Worm (Caenorhabditis elegans) whole organism, L4 larva: ENCODE measurements around the gene srt-8.
A peak's percentile ranks its signal among the peaks of the same experiment; 100 is the strongest.

ENCODE experiments used
- F26F4.8 ChIP-seq: fragments of 200-800 bp; sonication (Bioruptor generic); conservative IDR thresholded peaks from 2 replicates; pipeline ENCODE4 v1.3.6; 2022; ENCODE audit warnings: missing genetic modification characterization, missing compliant biosample characterization
- T20F7.1 ChIP-seq: fragments of 200-800 bp; sonication (Bioruptor generic); optimal IDR thresholded peaks from 2 replicates; lab custom pipeline; 2018; ENCODE audit warnings: mild to moderate bottlenecking, missing genetic modification characterization, missing compliant biosample characterization
- Y105C5A.15 ChIP-seq: fragments of 200-800 bp; sonication (Bioruptor generic); IDR thresholded peaks from 2 replicates; pipeline ENCODE4 v1.3.6; 2022; ENCODE audit warnings: missing genetic modification characterization, missing compliant biosample characterization
- aha-1 ChIP-seq: fragments of 150-350 bp; peaks from one replicate; lab custom pipeline; 2014; ENCODE audit warnings: missing biosample characterization, missing genetic modification characterization
- ama-1 ChIP-seq: fragments of 150-350 bp; optimal IDR thresholded peaks from 2 replicates; lab custom pipeline; 2014; ENCODE audit warnings: inconsistent platforms, mixed read lengths
- attf-4 ChIP-seq: sonication (generic microtip); optimal IDR thresholded peaks from 3 replicates; lab custom pipeline; 2017; ENCODE audit warnings: missing biosample characterization, missing genetic modification characterization
- ceh-20 ChIP-seq: fragments of 200-800 bp; sonication (Bioruptor generic); IDR thresholded peaks from 2 replicates; pipeline ENCODE4 v1.3.6; 2022; ENCODE audit warnings: missing genetic modification reagents, missing genetic modification characterization, missing compliant biosample characterization
- ceh-82 ChIP-seq: sonication (generic microtip); optimal IDR thresholded peaks from 2 replicates; lab custom pipeline; 2017; ENCODE audit warnings: missing biosample characterization, missing genetic modification characterization
- cey-2 ChIP-seq: sonication (generic microtip); optimal IDR thresholded peaks from 3 replicates; lab custom pipeline; 2017; ENCODE audit warnings: missing genetic modification characterization, mild to moderate bottlenecking, missing compliant biosample characterization, antibody characterized with exemption, borderline replicate concordance; ENCODE audit not compliant: insufficient read depth
- daf-16 ChIP-seq, 3 experiments: sonication (generic microtip); optimal IDR thresholded peaks; 2 replicates each; lab custom pipeline; 2016 to 2017; ENCODE audit warnings: missing genetic modification characterization in 3 of 3, missing genetic modification reagents in 3 of 3, mild to moderate bottlenecking in 2 of 3, missing compliant biosample characterization in 2 of 3, missing biosample characterization in 1 of 3, moderate library complexity in 1 of 3
- dmd-6 ChIP-seq: fragments of 200-800 bp; sonication (Bioruptor generic); IDR thresholded peaks from 2 replicates; pipeline ENCODE4 v1.3.6; 2022; ENCODE audit warnings: missing genetic modification reagents, missing genetic modification characterization, missing compliant biosample characterization
- duxl-1 ChIP-seq: sonication (generic microtip); optimal IDR thresholded peaks from 2 replicates; lab custom pipeline; 2016; ENCODE audit warnings: mild to moderate bottlenecking, missing genetic modification characterization, moderate library complexity, missing compliant biosample characterization; ENCODE audit not compliant: poor library complexity
- hmg-1.1 ChIP-seq: fragments of 200-800 bp; sonication (Bioruptor generic); IDR thresholded peaks from 2 replicates; pipeline ENCODE4 v1.3.6; 2022; ENCODE audit warnings: missing genetic modification reagents, missing genetic modification characterization, missing compliant biosample characterization
- lin-15B ChIP-seq: fragments of 150-350 bp; sonication (generic microtip); optimal IDR thresholded peaks from 3 replicates; lab custom pipeline; 2014; ENCODE audit warnings: missing biosample characterization, missing genetic modification characterization
- lsy-2 ChIP-seq, 2 experiments: fragments of 150-350 bp in 1 of 2; sonication (generic microtip) in 1 of 2; optimal IDR thresholded peaks; 2 replicates each; lab custom pipeline; 2014 to 2017; ENCODE audit warnings: missing biosample characterization in 2 of 2, missing genetic modification characterization in 2 of 2
- madf-5 ChIP-seq, 2 experiments: fragments of 200-800 bp; sonication (Bioruptor generic); IDR thresholded peaks; 2 replicates each; pipeline ENCODE4 v1.3.6; 2022; ENCODE audit warnings: missing compliant biosample characterization in 2 of 2, missing genetic modification characterization in 2 of 2
- madf-9 ChIP-seq: fragments of 200-800 bp; sonication (Bioruptor generic); conservative IDR thresholded peaks from 2 replicates; pipeline ENCODE4 v1.3.6; 2022; ENCODE audit warnings: missing genetic modification reagents, missing genetic modification characterization, missing compliant biosample characterization
- mdt-29 ChIP-seq: fragments of 200-800 bp; sonication (Bioruptor generic); IDR thresholded peaks from 2 replicates; pipeline ENCODE4 v1.3.6; 2022; ENCODE audit warnings: missing genetic modification reagents, missing genetic modification characterization, missing compliant biosample characterization
- nhr-10 ChIP-seq: fragments of 150-350 bp; optimal IDR thresholded peaks from 2 replicates; lab custom pipeline; 2014; ENCODE audit warnings: missing biosample characterization, missing genetic modification characterization
- nhr-237 ChIP-seq: sonication (generic microtip); optimal IDR thresholded peaks from 2 replicates; lab custom pipeline; 2017; ENCODE audit warnings: missing biosample characterization, missing genetic modification characterization
- nhr-28 ChIP-seq: fragments of 150-350 bp; optimal IDR thresholded peaks from 2 replicates; lab custom pipeline; 2014; ENCODE audit warnings: missing biosample characterization, missing genetic modification characterization
- pqm-1 ChIP-seq: sonication (generic microtip); optimal IDR thresholded peaks from 2 replicates; lab custom pipeline; 2017; ENCODE audit warnings: missing biosample characterization, missing genetic modification characterization
- saeg-2 ChIP-seq: fragments of 200-800 bp; sonication (Bioruptor generic); IDR thresholded peaks from 2 replicates; pipeline ENCODE4 v1.3.6; 2022; ENCODE audit warnings: missing genetic modification reagents, missing genetic modification characterization, missing compliant biosample characterization
- snpc-1.2 ChIP-seq: fragments of 200-800 bp; sonication (Bioruptor generic); IDR thresholded peaks from 2 replicates; pipeline ENCODE4 v1.3.6; 2022; ENCODE audit warnings: missing genetic modification reagents, missing genetic modification characterization, missing compliant biosample characterization
- snpc-4 ChIP-seq: fragments of 150-350 bp; optimal IDR thresholded peaks from 2 replicates; lab custom pipeline; 2014; ENCODE audit warnings: missing biosample characterization, missing genetic modification characterization
- spr-1 ChIP-seq: sonication (generic microtip); optimal IDR thresholded peaks from 2 replicates; lab custom pipeline; 2016; ENCODE audit warnings: mild to moderate bottlenecking, missing genetic modification characterization, missing compliant biosample characterization
- spr-3 ChIP-seq: fragments of 200-800 bp; sonication (Bioruptor generic); optimal IDR thresholded peaks from 2 replicates; lab custom pipeline; 2018; ENCODE audit warnings: mild to moderate bottlenecking, missing genetic modification characterization, missing compliant biosample characterization
- tag-97 ChIP-seq: fragments of 200-800 bp; sonication (Bioruptor generic); IDR thresholded peaks from 2 replicates; pipeline ENCODE4 v1.3.6; 2022; ENCODE audit warnings: missing genetic modification characterization, missing compliant biosample characterization
- tra-1 ChIP-seq: fragments of 200-800 bp; sonication (Bioruptor generic); IDR thresholded peaks from 2 replicates; pipeline ENCODE4 v1.3.6; 2022; ENCODE audit warnings: missing genetic modification reagents, missing genetic modification characterization, missing compliant biosample characterization
- unc-62 ChIP-seq, 3 experiments: fragments of 150-350 bp in 1 of 3; sonication (generic microtip); optimal IDR thresholded peaks in 2 of 3; peaks in 1 of 3; 1 replicate in 1 of 3; 2 replicates in 2 of 3; lab custom pipeline; 2014 to 2017; ENCODE audit warnings: missing biosample characterization in 3 of 3, missing genetic modification characterization in 3 of 3, missing genetic modification reagents in 3 of 3, missing genotype in 1 of 3
- ztf-11 ChIP-seq: fragments of 150-350 bp; optimal IDR thresholded peaks from 2 replicates; lab custom pipeline; 2014; ENCODE audit warnings: missing biosample characterization, missing genetic modification characterization

Gene srt-8

DNA sequence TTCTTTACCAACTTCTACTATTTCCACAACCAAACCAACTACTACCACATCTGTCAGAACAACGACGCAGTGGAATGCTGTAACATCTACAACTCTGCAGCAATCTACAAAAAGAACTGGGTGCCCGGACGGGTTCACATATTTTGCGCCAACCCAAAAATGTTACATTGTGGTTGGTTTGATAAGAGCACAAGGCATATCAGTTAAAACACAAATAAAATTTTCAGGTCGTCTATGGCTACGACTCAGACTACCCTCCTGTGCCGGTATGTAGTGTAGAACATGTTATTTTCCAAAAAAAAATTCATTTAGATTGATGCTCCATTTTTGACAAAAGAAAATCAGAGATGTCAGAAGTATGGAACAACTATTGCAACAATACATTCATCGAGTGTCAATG lies 32.8 kb downstream of the srt-8 start:
- TF ChIP-seq dmd-6 (peak; percentile 49; the same call in 1 of the 2 replicates), nhr-28 (tag; lab: Kevin White, UChicago) (peak; percentile 87), daf-16 (GFP tag; optimal IDR thresholded peaks at IDR 0.05; lab: Kevin White, UChicago) (no peak), daf-16 (tag; optimal IDR thresholded peaks at IDR 0.05; lab: Kevin White, UChicago) (no peak), pqm-1 (peak; percentile 51)

- TF ChIP-seq tra-1 (GFP tag; lab: Robert Waterston, UW), result no peak
- no peak for TF ChIP-seq snpc-1.2
- TF ChIP-seq aha-1 (tag; lab: Kevin White, UChicago), result peak; percentile 49
- no peak for TF ChIP-seq duxl-1 (tag; lab: Kevin White, UChicago)
- no peak for TF ChIP-seq lin-15B (tag; lab: Kevin White, UChicago)
- no peak for TF ChIP-seq mdt-29 (GFP tag; lab: Robert Waterston, UW)
Observed at ce11 chrV:3121743-3122142, 35.4 kb downstream of the srt-8 start, which contains the start of gene srt-56. Gene srt-56 (minus strand): TSS chrV:3121843.

- TF ChIP-seq spr-1 (tag; lab: Kevin White, UChicago), result no peak
- TF ChIP-seq aha-1 (tag; lab: Kevin White, UChicago), result peak; percentile 93
Observed at ce11 chrV:3122403-3122802, 36.0 kb downstream of the srt-8 start.

ce11 chrV:3124912-3125311 lies 38.6 kb downstream of the srt-8 start, which contains the start of gene Y73C8C.12:
Gene Y73C8C.12 (plus strand): TSS chrV:3125212.
- no peak for TF ChIP-seq ama-1
- no peak for TF ChIP-seq ztf-11 (tag; lab: Kevin White, UChicago)
- TF ChIP-seq unc-62 (GFP tag; optimal IDR thresholded peaks at IDR 0.05 in 1 of 2; lab: Kevin White, UChicago), result no peak
- no peak for TF ChIP-seq unc-62 (tag; optimal IDR thresholded peaks at IDR 0.05; lab: Kevin White, UChicago)
- TF ChIP-seq hmg-1.1 (GFP tag; lab: Robert Waterston, UW), result no peak
- TF ChIP-seq aha-1 (tag; lab: Kevin White, UChicago), result peak; percentile 28

- peak; percentile 64 for TF ChIP-seq nhr-28 (tag; lab: Kevin White, UChicago)
- TF ChIP-seq F26F4.8, result no peak
- TF ChIP-seq attf-4 (tag; lab: Kevin White, UChicago), result no peak
- no peak for TF ChIP-seq saeg-2 (GFP tag; lab: Robert Waterston, UW)
- no peak for TF ChIP-seq madf-5 (GFP tag; IDR thresholded peaks at IDR 0.05; lab: Robert Waterston, UW)
- no peak for TF ChIP-seq nhr-237
- no peak for TF ChIP-seq lsy-2 (tag; optimal IDR thresholded peaks at IDR 0.05; lab: Kevin White, UChicago)
- no peak for TF ChIP-seq ztf-11 (tag; lab: Kevin White, UChicago)
- no peak for TF ChIP-seq cey-2 (tag; lab: Kevin White, UChicago)
- no peak for TF ChIP-seq dmd-6
- TF ChIP-seq aha-1 (tag; lab: Kevin White, UChicago), result peak; percentile 32
- TF ChIP-seq spr-3 (GFP tag; lab: Kevin White, UChicago), result no peak
Observed at ce11 chrV:3127670-3128069, 41.3 kb downstream of the srt-8 start, which contains the start of gene Y73C8C.10. Gene Y73C8C.10 (minus strand): TSS chrV:3127770.

DNA sequence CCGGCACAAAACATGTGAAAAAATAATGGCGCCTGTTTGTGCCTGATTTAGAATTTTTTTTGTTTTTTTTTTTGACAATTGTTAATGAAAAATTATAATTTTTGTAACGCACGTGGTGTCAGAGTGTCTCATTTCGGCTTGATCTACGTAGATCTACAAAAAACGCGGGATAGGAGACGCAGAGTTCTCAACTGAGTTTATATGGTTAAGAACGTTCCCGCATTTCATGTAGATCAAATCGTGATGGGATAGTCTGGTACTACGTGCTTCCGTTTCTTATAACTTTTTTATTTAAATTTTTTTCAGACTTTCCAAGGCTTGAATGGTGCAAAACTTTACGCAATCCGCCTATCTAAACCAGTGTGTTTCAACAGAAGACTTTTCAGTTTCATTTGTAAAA lies 42.4 kb downstream of the srt-8 start, which contains the start of gene tat-6:
Gene tat-6 (plus strand): TSS at position 301 of the 400 bp plus-strand sequence.
- TF ChIP-seq snpc-4 (tag; lab: Kevin White, UChicago), result no peak
- no peak for TF ChIP-seq tag-97 (GFP tag; lab: Robert Waterston, UW)
- no peak for TF ChIP-seq tra-1 (GFP tag; lab: Robert Waterston, UW)
- TF ChIP-seq saeg-2 (GFP tag; lab: Robert Waterston, UW), result no peak
- no peak for TF ChIP-seq mdt-29 (GFP tag; lab: Robert Waterston, UW)
- TF ChIP-seq nhr-10 (tag; lab: Kevin White, UChicago), result no peak
- no peak for TF ChIP-seq Y105C5A.15 (GFP tag; lab: Robert Waterston, UW)
- no peak for TF ChIP-seq nhr-28 (tag; lab: Kevin White, UChicago)
- TF ChIP-seq nhr-237, result no peak
- TF ChIP-seq ceh-82 (tag; lab: Kevin White, UChicago), result no peak
- TF ChIP-seq T20F7.1 (GFP tag; lab: Kevin White, UChicago), result no peak
- no peak for TF ChIP-seq madf-9 (GFP tag; lab: Robert Waterston, UW)
- TF ChIP-seq daf-16 (GFP tag; optimal IDR thresholded peaks at IDR 0.05; lab: Kevin White, UChicago), result no peak
- no peak for TF ChIP-seq daf-16 (tag; optimal IDR thresholded peaks at IDR 0.05; lab: Kevin White, UChicago)
- no peak for TF ChIP-seq ceh-20 (GFP tag; lab: Robert Waterston, UW)
- TF ChIP-seq dmd-6, result no peak
